Worm (Caenorhabditis elegans): ENCODE measurements around the gene atf-2.

The atf-2 gene

DNA sequence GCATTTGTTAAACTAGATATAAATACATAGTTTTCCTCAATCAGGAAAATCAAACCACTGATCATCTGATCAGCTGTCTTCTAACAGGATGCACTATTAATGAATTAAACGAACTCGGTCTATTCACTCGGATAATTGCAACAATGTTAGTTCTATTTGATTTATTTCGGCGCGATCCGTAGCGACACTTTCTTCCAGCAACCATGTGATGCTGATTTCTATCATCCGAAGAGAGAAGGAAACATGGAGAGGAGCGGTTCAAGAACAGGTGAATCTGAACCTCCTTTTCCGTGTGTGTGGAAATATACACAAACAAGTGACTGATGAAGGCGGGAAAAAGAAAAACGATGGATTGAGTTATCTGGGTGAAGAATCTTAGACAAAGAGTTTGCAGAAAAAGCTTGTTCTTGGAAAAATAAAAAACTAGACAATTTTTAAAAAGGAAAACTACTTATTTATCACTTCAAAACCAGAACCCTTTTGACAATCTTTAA lies 20.0 kb upstream of the atf-2 start:
- TF ChIP-seq ets-7 (tag; optimal IDR thresholded peaks at IDR 0.05) (no peak), sea-1 (GFP tag; conservative IDR thresholded peaks at IDR 0.05) (no peak), tbx-11 (GFP tag; IDR thresholded peaks at IDR 0.05) (no peak), ceh-36 (tag; optimal IDR thresholded peaks at IDR 0.05) (no peak), tbx-37 (GFP tag; conservative IDR thresholded peaks at IDR 0.05) (no peak), hmbx-1 (tag; optimal IDR thresholded peaks at IDR 0.05) (no peak), B0310.2 (tag; optimal IDR thresholded peaks at IDR 0.05) (no peak)

DNA sequence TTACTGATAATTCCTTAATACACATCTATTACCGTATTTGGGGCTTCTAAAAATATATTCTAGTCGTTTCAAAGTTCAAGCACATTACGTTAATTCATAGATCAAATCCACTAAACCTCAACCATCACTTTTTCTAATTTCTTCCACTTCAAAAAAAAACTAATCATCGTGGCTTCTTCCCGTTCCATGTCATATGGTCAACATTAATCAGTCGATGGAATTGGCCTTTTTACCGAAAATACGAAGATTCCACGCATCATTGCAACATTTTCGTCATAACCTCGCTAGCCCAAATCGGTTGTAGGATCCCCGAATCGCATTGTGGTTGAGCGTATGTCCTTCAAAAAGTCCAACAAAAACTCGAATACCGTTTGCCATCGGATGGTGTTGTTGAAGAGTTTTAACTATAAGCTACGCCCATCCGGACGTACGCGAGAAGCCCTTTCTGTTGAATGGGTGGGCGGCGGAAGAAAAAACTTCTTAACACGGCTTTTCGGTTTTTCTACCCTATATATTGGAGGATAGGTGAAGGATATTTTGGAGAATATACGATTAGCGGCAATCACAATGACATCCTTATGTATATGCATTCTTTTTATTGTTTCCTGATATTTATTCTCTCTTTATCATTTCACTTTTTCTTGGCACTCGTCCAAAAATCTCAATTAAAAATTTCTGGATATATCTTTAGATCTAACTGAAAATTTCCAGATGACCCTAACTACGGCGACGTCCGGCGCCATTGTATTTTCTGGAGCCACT lies 19.3 kb upstream of the atf-2 start, which contains the start of gene rol-6:
Gene rol-6 (plus strand): TSS at position 712 of the 762 bp plus-strand sequence.
- TF ChIP-seq hmg-4 (GFP tag; optimal IDR thresholded peaks at IDR 0.05), result no peak
- no peak for TF ChIP-seq scrt-1 (GFP tag; IDR thresholded peaks at IDR 0.05)
- TF ChIP-seq ceh-36 (tag; optimal IDR thresholded peaks at IDR 0.05), result no peak
- TF ChIP-seq ama-1 (optimal IDR thresholded peaks at IDR 0.05), result no peak
- no peak for TF ChIP-seq flt-1 (GFP tag; IDR thresholded peaks at IDR 0.05)
- TF ChIP-seq pes-1 (GFP tag; IDR thresholded peaks at IDR 0.05), result no peak
- no peak for TF ChIP-seq hnd-1 (tag; optimal IDR thresholded peaks at IDR 0.05)
- TF ChIP-seq hmbx-1 (tag; optimal IDR thresholded peaks at IDR 0.05), result no peak

DNA sequence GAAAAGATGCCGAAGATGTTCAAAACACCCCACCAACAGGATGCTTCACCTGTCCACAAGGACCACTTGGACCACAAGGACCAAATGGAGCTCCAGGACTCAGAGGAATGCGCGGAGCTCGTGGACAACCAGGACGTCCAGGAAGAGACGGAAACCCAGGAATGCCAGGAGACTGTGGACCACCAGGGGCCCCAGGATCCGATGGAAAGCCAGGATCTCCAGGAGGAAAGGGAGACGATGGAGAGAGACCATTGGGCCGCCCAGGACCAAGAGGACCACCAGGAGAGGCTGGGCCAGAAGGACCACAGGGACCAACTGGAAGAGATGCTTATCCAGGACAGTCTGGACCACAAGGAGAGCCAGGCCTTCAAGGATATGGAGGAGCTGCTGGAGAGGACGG lies 18.2 kb upstream of the atf-2 start:
- TF ChIP-seq F13C5.2 (tag; optimal IDR thresholded peaks at IDR 0.05) (no peak), hnd-1 (tag; optimal IDR thresholded peaks at IDR 0.05) (no peak)

DNA sequence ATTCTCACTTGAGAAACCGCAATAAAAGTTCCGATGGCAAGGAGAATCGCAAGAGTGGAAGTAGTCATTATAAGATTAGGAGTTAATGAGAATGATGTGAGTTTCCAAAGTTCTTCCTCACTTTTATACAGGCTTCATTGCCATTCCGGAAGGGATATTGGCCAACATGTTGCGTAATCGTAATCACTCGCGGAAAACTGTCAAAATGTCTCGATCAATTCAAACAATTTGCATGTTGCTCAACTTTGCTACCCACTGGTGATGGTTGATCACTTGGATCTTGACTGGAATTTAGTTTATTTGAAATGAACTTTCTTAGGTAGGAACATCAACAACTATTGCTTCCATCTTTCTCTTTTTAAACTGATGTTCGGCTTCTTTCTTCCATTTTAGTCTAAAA lies 14.3 kb upstream of the atf-2 start, which contains the start of gene idpb-4:
Gene idpb-4 (minus strand): TSS at position 101 of the 400 bp plus-strand sequence.
- TF ChIP-seq ceh-36 (tag; optimal IDR thresholded peaks at IDR 0.05) (no peak), ets-7 (tag; optimal IDR thresholded peaks at IDR 0.05) (no peak), B0310.2 (tag; optimal IDR thresholded peaks at IDR 0.05) (no peak), tbx-11 (GFP tag; IDR thresholded peaks at IDR 0.05) (no peak), ama-1 (optimal IDR thresholded peaks at IDR 0.05) (no peak), scrt-1 (GFP tag; IDR thresholded peaks at IDR 0.05) (no peak)

DNA sequence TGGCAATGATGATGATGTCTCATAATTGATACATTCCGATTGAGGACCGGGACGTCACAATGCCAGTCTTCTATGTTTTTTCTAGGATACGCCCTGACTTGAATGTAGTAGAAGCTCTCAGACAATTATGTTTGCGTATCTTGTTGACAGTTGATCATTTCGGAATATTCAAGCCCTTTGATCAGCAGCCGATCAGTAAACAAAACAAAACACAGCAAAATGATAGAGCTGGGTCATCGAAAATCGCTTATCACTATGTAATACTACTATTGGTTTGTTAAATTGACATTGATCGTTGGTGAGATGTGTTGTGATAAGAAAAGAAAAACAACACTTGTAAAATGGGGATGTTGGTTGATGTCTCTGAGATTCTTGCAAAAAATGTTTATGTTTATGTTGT lies 13.5 kb upstream of the atf-2 start:
- TF ChIP-seq hmg-4 (GFP tag; optimal IDR thresholded peaks at IDR 0.05) (no peak), F13C5.2 (tag; optimal IDR thresholded peaks at IDR 0.05) (no peak), ets-7 (tag; optimal IDR thresholded peaks at IDR 0.05) (no peak), pes-1 (GFP tag; IDR thresholded peaks at IDR 0.05) (no peak), sea-1 (GFP tag; conservative IDR thresholded peaks at IDR 0.05) (no peak), hmbx-1 (tag; optimal IDR thresholded peaks at IDR 0.05) (no peak), scrt-1 (GFP tag; IDR thresholded peaks at IDR 0.05) (no peak), tbx-11 (GFP tag; IDR thresholded peaks at IDR 0.05) (no peak), ceh-36 (tag; optimal IDR thresholded peaks at IDR 0.05) (no peak), aly-1 (tag; optimal IDR thresholded peaks at IDR 0.05) (no peak), ceh-13 (GFP tag; optimal IDR thresholded peaks at IDR 0.05) (no peak), hnd-1 (tag; optimal IDR thresholded peaks at IDR 0.05) (no peak), tra-4 (tag; optimal IDR thresholded peaks at IDR 0.05) (no peak)

DNA sequence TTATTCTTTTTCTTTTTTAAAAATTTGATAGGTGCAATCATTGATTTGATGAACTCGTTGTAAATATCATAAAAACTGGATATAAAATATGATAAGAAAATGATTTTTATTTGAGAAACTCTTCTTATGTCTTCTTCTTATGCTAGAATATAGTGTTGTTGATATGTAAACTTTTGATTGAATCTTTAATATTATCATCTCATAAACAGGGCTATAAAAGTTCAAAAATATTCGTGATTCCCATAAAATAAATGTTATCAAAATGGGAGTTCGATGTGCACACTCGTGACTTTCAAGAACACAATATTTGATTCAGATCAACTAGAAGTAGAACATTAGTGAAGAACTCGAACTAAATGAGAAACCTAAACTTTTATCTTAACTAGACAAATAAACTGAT lies 12.8 kb upstream of the atf-2 start:
- TF ChIP-seq hnd-1 (tag; optimal IDR thresholded peaks at IDR 0.05) (no peak), flt-1 (GFP tag; IDR thresholded peaks at IDR 0.05) (no peak), ama-1 (optimal IDR thresholded peaks at IDR 0.05) (no peak), pes-1 (GFP tag; IDR thresholded peaks at IDR 0.05) (no peak), F13C5.2 (tag; optimal IDR thresholded peaks at IDR 0.05) (no peak), ets-7 (tag; optimal IDR thresholded peaks at IDR 0.05) (no peak), aly-1 (tag; optimal IDR thresholded peaks at IDR 0.05) (no peak), ceh-36 (tag; optimal IDR thresholded peaks at IDR 0.05) (no peak), ceh-13 (GFP tag; optimal IDR thresholded peaks at IDR 0.05) (no peak), sea-1 (GFP tag; conservative IDR thresholded peaks at IDR 0.05) (no peak), tbx-11 (GFP tag; IDR thresholded peaks at IDR 0.05) (no peak), scrt-1 (GFP tag; IDR thresholded peaks at IDR 0.05) (no peak), tra-4 (tag; optimal IDR thresholded peaks at IDR 0.05) (no peak), tbx-37 (GFP tag; conservative IDR thresholded peaks at IDR 0.05) (no peak), hmbx-1 (tag; optimal IDR thresholded peaks at IDR 0.05) (no peak), hmg-4 (GFP tag; optimal IDR thresholded peaks at IDR 0.05) (no peak), B0310.2 (tag; optimal IDR thresholded peaks at IDR 0.05) (no peak)

DNA sequence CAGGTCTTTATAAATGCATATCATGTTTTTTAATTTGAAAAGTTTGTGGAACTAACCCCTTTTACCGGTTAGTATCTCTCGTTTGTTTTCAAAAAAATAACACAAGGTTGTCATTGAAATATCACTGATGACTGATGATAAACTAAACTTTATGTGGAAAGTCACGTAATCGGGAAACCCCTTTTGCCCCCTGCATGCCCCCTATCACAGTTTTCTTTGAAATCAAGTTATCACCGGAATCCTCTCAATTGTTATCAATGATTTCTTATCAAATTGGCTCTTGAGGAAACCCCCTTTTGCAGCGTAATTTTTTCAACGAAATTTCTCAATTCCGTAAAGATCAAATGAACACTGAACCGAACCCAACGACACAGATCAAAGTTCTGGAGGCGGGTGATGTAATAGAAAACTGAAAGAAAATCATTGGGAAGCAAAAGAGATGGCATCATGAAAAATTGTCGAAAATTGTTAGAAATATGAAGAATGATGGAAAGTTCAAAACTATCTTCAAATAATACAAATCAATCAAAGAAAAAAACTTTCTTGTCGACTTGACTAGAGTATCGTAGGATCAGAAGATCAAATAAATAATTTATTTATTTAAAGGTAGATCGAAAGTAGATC lies 11.3 kb upstream of the atf-2 start:
- TF ChIP-seq scrt-1 (GFP tag; IDR thresholded peaks at IDR 0.05) (no peak), B0310.2 (tag; optimal IDR thresholded peaks at IDR 0.05) (no peak), hmbx-1 (tag; optimal IDR thresholded peaks at IDR 0.05) (no peak)

DNA sequence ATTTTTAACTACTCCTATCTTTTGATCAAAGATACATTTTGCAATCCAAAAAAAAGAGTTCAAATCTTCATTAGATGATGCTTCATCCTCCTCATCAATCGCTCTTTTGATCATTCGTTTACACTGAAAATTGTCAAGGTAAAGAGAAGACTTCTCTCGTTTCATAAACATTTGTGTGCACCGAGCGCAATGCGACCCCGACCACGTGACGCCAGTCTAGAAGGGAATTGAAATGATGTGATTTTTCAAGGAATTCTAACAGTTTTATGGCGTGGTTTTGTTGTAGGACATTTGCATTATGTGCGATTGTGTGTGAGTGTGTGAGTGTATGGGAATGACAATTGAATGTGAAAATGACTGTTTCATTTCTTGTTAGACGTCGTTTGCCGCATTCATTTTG lies 10.5 kb upstream of the atf-2 start:
- no peak for TF ChIP-seq aly-1 (tag; optimal IDR thresholded peaks at IDR 0.05)
- no peak for TF ChIP-seq hmg-4 (GFP tag; optimal IDR thresholded peaks at IDR 0.05)
- TF ChIP-seq ceh-36 (tag; optimal IDR thresholded peaks at IDR 0.05), result no peak
- TF ChIP-seq B0310.2 (tag; optimal IDR thresholded peaks at IDR 0.05), result no peak
- TF ChIP-seq sea-1 (GFP tag; conservative IDR thresholded peaks at IDR 0.05), result no peak
- no peak for TF ChIP-seq hmbx-1 (tag; optimal IDR thresholded peaks at IDR 0.05)
- TF ChIP-seq hnd-1 (tag; optimal IDR thresholded peaks at IDR 0.05), result no peak
- no peak for TF ChIP-seq ama-1 (optimal IDR thresholded peaks at IDR 0.05)
- no peak for TF ChIP-seq tbx-11 (GFP tag; IDR thresholded peaks at IDR 0.05)
- TF ChIP-seq F13C5.2 (tag; optimal IDR thresholded peaks at IDR 0.05), result no peak
- TF ChIP-seq flt-1 (GFP tag; IDR thresholded peaks at IDR 0.05), result no peak
- TF ChIP-seq tra-4 (tag; optimal IDR thresholded peaks at IDR 0.05), result no peak
- no peak for TF ChIP-seq tbx-37 (GFP tag; conservative IDR thresholded peaks at IDR 0.05)
- TF ChIP-seq ceh-13 (GFP tag; optimal IDR thresholded peaks at IDR 0.05), result no peak
- no peak for TF ChIP-seq ets-7 (tag; optimal IDR thresholded peaks at IDR 0.05)
- TF ChIP-seq pes-1 (GFP tag; IDR thresholded peaks at IDR 0.05), result no peak
- TF ChIP-seq scrt-1 (GFP tag; IDR thresholded peaks at IDR 0.05), result no peak

Data from whole organism, early embryonic.